Fruit fly (Drosophila melanogaster) whole organism, prepupa: ENCODE results near the gene Nup98-96.
A peak's percentile ranks its signal among the peaks of the same experiment; 100 is the strongest.

Source experiments
- Blimp-1 ChIP-seq: fragments of 200-800 bp; sonication (Bioruptor generic); optimal IDR thresholded peaks from 3 replicates; lab custom pipeline; 2017; ENCODE audit warnings: missing biosample characterization, missing genetic modification characterization, mild to moderate bottlenecking, moderate library complexity, missing genetic modification reagents
- CG10631 ChIP-seq: fragments of 200-800 bp; sonication (Bioruptor generic); optimal IDR thresholded peaks from 2 replicates; lab custom pipeline; 2016; ENCODE audit warnings: missing biosample characterization, missing genetic modification characterization
- CG11294 ChIP-seq: fragments of 200-800 bp; sonication (Bioruptor generic); IDR thresholded peaks from 2 replicates; pipeline ENCODE4 v1.3.6; 2022; ENCODE audit warnings: missing biosample characterization, missing genetic modification characterization
- CG15336 ChIP-seq: fragments of 200-800 bp; sonication (Bioruptor generic); IDR thresholded peaks from 2 replicates; pipeline ENCODE4 v1.3.6; 2022; ENCODE audit warnings: missing biosample characterization, missing genetic modification characterization
- CG1621 ChIP-seq: fragments of 200-800 bp; sonication (Bioruptor generic); optimal IDR thresholded peaks from 3 replicates; lab custom pipeline; 2018; ENCODE audit warnings: missing biosample characterization, mild to moderate bottlenecking, missing genetic modification characterization
- CG31627 ChIP-seq: fragments of 200-800 bp; sonication (Bioruptor generic); optimal IDR thresholded peaks from 3 replicates; lab custom pipeline; 2016; ENCODE audit warnings: missing biosample characterization, missing genetic modification characterization
- CG32006 ChIP-seq: fragments of 200-800 bp; sonication (Bioruptor generic); optimal IDR thresholded peaks from 3 replicates; lab custom pipeline; 2017; ENCODE audit warnings: missing biosample characterization, mild to moderate bottlenecking, missing genetic modification characterization
- CG34406 ChIP-seq: fragments of 200-800 bp; sonication (Bioruptor generic); optimal IDR thresholded peaks from 3 replicates; lab custom pipeline; 2016; ENCODE audit warnings: missing biosample characterization, missing genetic modification characterization
- CG4318 ChIP-seq: fragments of 200-800 bp; sonication (Bioruptor generic); optimal IDR thresholded peaks from 3 replicates; lab custom pipeline; 2017; ENCODE audit warnings: missing biosample characterization, mild to moderate bottlenecking, missing genetic modification characterization
- CG6163 ChIP-seq: fragments of 200-800 bp; sonication (Bioruptor generic); IDR thresholded peaks from 3 replicates; pipeline ENCODE4 v1.3.6; 2022; ENCODE audit warnings: missing biosample characterization, missing genetic modification characterization
- CG6276 ChIP-seq: fragments of 200-800 bp; sonication (Bioruptor generic); optimal IDR thresholded peaks from 2 replicates; lab custom pipeline; 2017; ENCODE audit warnings: missing biosample characterization, mild to moderate bottlenecking, missing genetic modification characterization
- CG6792 ChIP-seq: fragments of 200-800 bp; sonication (Bioruptor generic); optimal IDR thresholded peaks from 3 replicates; lab custom pipeline; 2016; ENCODE audit warnings: missing biosample characterization, missing genetic modification characterization
- CG6808 ChIP-seq: fragments of 200-800 bp; sonication (Bioruptor generic); optimal IDR thresholded peaks from 3 replicates; lab custom pipeline; 2017; ENCODE audit warnings: missing biosample characterization, missing genetic modification characterization, mild to moderate bottlenecking, moderate library complexity, missing genetic modification reagents
- CG6854 ChIP-seq: fragments of 200-800 bp; sonication (Bioruptor generic); optimal IDR thresholded peaks from 2 replicates; lab custom pipeline; 2017; ENCODE audit warnings: missing biosample characterization, mild to moderate bottlenecking, missing genetic modification characterization
- CG7368 ChIP-seq: fragments of 200-800 bp; sonication (Bioruptor generic); optimal IDR thresholded peaks from 3 replicates; lab custom pipeline; 2016; ENCODE audit warnings: missing biosample characterization, missing genetic modification characterization
- CG8119 ChIP-seq: fragments of 200-800 bp; sonication (Bioruptor generic); IDR thresholded peaks from 3 replicates; pipeline ENCODE4 v1.3.6; 2022; ENCODE audit warnings: missing biosample characterization, missing genetic modification characterization
- Eip78C ChIP-seq: fragments of 200-800 bp; sonication (Bioruptor generic); peaks from one replicate; lab custom pipeline; 2016; ENCODE audit warnings: missing biosample characterization, missing genetic modification characterization
- Eip93F ChIP-seq: fragments of 200-800 bp; sonication (Bioruptor generic); optimal IDR thresholded peaks from 2 replicates; lab custom pipeline; 2016; ENCODE audit warnings: missing biosample characterization, mild to moderate bottlenecking, missing genetic modification characterization
- Ets21C ChIP-seq: fragments of 200-800 bp; sonication (Bioruptor generic); optimal IDR thresholded peaks from 3 replicates; lab custom pipeline; 2016; ENCODE audit warnings: missing biosample characterization, missing genetic modification characterization
- Ets96B ChIP-seq: fragments of 200-800 bp; optimal IDR thresholded peaks from 2 replicates; lab custom pipeline; 2019; ENCODE audit warnings: missing biosample characterization, mild to moderate bottlenecking, missing genetic modification characterization, moderate library complexity
- Gug ChIP-seq: fragments of 200-800 bp; sonication (Bioruptor generic); IDR thresholded peaks from 2 replicates; pipeline ENCODE4 v1.3.6; 2022; ENCODE audit warnings: missing biosample characterization, missing genetic modification characterization
- Hr38 ChIP-seq: sonication (Bioruptor generic); optimal IDR thresholded peaks from 2 replicates; lab custom pipeline; 2016; ENCODE audit warnings: missing biosample characterization, missing genetic modification characterization
- Hr39 ChIP-seq: fragments of 200-800 bp; sonication (Bioruptor generic); optimal IDR thresholded peaks from 2 replicates; lab custom pipeline; 2016; ENCODE audit warnings: missing biosample characterization, missing genetic modification characterization
- Hr4 ChIP-seq: fragments of 200-800 bp; sonication (Bioruptor generic); optimal IDR thresholded peaks from 3 replicates; lab custom pipeline; 2016; ENCODE audit warnings: missing biosample characterization, missing genetic modification characterization
- Lpt ChIP-seq: fragments of 200-800 bp; sonication (Bioruptor generic); optimal IDR thresholded peaks from 3 replicates; lab custom pipeline; 2016; ENCODE audit warnings: missing biosample characterization, missing genetic modification characterization
- Met ChIP-seq: fragments of 200-800 bp; sonication (Bioruptor generic); optimal IDR thresholded peaks from 3 replicates; lab custom pipeline; 2016; ENCODE audit warnings: missing biosample characterization, missing genetic modification characterization
- OdsH ChIP-seq: fragments of 200-800 bp; sonication (Bioruptor generic); optimal IDR thresholded peaks from 3 replicates; lab custom pipeline; 2016; ENCODE audit warnings: missing biosample characterization, missing genetic modification characterization
- Smox ChIP-seq: fragments of 200-800 bp; sonication (Bioruptor generic); optimal IDR thresholded peaks from 3 replicates; lab custom pipeline; 2016; ENCODE audit warnings: missing biosample characterization, missing genetic modification characterization
- Sox102F ChIP-seq: fragments of 200-800 bp; sonication (Bioruptor generic); optimal IDR thresholded peaks from 2 replicates; lab custom pipeline; 2016; ENCODE audit warnings: missing biosample characterization, mild to moderate bottlenecking, missing genetic modification characterization
- Sox14 ChIP-seq: fragments of 200-800 bp; sonication (Bioruptor generic); optimal IDR thresholded peaks from 3 replicates; lab custom pipeline; 2016; ENCODE audit warnings: missing biosample characterization, missing genetic modification characterization
- achi ChIP-seq: fragments of 200-800 bp; sonication (Bioruptor generic); optimal IDR thresholded peaks from 3 replicates; lab custom pipeline; 2016; ENCODE audit warnings: missing biosample characterization, missing genetic modification characterization
- cyc ChIP-seq: fragments of 200-800 bp; sonication (Bioruptor generic); optimal IDR thresholded peaks from 3 replicates; lab custom pipeline; 2016; ENCODE audit warnings: missing biosample characterization, missing genetic modification characterization
- dac ChIP-seq: fragments of 200-800 bp; sonication (Bioruptor generic); optimal IDR thresholded peaks from 2 replicates; lab custom pipeline; 2017; ENCODE audit warnings: missing biosample characterization, mild to moderate bottlenecking, missing genetic modification characterization
- dsx ChIP-seq: fragments of 200-800 bp; optimal IDR thresholded peaks from 3 replicates; lab custom pipeline; 2019; ENCODE audit warnings: missing biosample characterization, mild to moderate bottlenecking, missing genetic modification characterization, moderate library complexity; ENCODE audit not compliant: poor library complexity, severe bottlenecking
- eg ChIP-seq: fragments of 200-800 bp; sonication (Bioruptor generic); IDR thresholded peaks from 3 replicates; pipeline ENCODE4 v1.3.6; 2022; ENCODE audit warnings: missing biosample characterization, missing genetic modification characterization
- esn ChIP-seq: fragments of 200-800 bp; sonication (Bioruptor generic); optimal IDR thresholded peaks from 2 replicates; lab custom pipeline; 2016; ENCODE audit warnings: missing biosample characterization, mild to moderate bottlenecking, missing genetic modification characterization, moderate library complexity
- fd59A ChIP-seq: fragments of 200-800 bp; sonication (Bioruptor generic); optimal IDR thresholded peaks from 2 replicates; lab custom pipeline; 2017; ENCODE audit warnings: missing biosample characterization, mild to moderate bottlenecking, missing genetic modification characterization, missing genetic modification reagents
- fd85E ChIP-seq: fragments of 200-800 bp; sonication (Bioruptor generic); optimal IDR thresholded peaks from 3 replicates; lab custom pipeline; 2016; ENCODE audit warnings: missing biosample characterization, missing genetic modification characterization
- net ChIP-seq: fragments of 200-800 bp; sonication (Bioruptor generic); optimal IDR thresholded peaks from 3 replicates; lab custom pipeline; 2016; ENCODE audit warnings: missing biosample characterization, missing genetic modification characterization
- salr ChIP-seq, 2 experiments: fragments of 200-800 bp; sonication (Bioruptor generic); optimal IDR thresholded peaks; 3 replicates each; lab custom pipeline; 2016 to 2018; ENCODE audit warnings: missing biosample characterization in 2 of 2, missing genetic modification characterization in 2 of 2, mild to moderate bottlenecking in 1 of 2
- spab ChIP-seq: fragments of 200-800 bp; sonication (Bioruptor generic); optimal IDR thresholded peaks from 2 replicates; lab custom pipeline; 2017; ENCODE audit warnings: missing biosample characterization, mild to moderate bottlenecking, missing genetic modification characterization, missing genetic modification reagents
- ss ChIP-seq, 2 experiments: fragments of 200-800 bp; sonication (Bioruptor generic); optimal IDR thresholded peaks; 2 replicates in 1 of 2; 3 replicates in 1 of 2; lab custom pipeline; 2017 to 2018; ENCODE audit warnings: mild to moderate bottlenecking in 2 of 2, missing biosample characterization in 2 of 2, missing genetic modification characterization in 2 of 2, moderate library complexity in 1 of 2
- svp ChIP-seq: fragments of 200-800 bp; sonication (Bioruptor generic); peaks from one replicate; lab custom pipeline; 2016; ENCODE audit warnings: missing biosample characterization, missing genetic modification characterization
- topi ChIP-seq: fragments of 200-800 bp; sonication (Bioruptor generic); optimal IDR thresholded peaks from 3 replicates; lab custom pipeline; 2016; ENCODE audit warnings: missing biosample characterization, missing genetic modification characterization
- vri ChIP-seq: fragments of 200-800 bp; sonication (Bioruptor generic); optimal IDR thresholded peaks from 3 replicates; lab custom pipeline; 2016; ENCODE audit warnings: missing biosample characterization, mild to moderate bottlenecking, missing genetic modification characterization

Gene Nup98-96

DNA sequence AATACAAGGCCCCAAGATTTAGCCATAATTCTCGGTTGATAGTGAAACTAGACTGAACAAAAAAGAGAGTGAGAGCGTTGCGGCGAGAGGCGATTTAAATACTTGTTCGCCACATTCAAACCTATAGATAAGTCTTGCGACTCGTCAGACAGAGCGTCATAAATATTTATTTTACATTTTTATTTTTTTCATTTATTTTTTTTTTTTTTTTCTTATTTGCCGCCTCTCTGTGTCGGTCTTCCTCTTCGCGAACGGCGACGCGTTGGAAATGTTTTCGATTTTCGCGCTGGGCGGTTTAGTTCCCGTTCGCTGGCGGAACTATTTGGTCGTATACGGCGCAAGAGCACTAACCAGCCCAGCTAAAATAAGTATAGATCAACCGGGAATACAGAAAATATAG is 53.3 kb downstream of the Nup98-96 start (continued):
- TF ChIP-seq spab (peak; percentile 6), Hr38 (GFP tag; lab: Kevin White, UChicago) (no peak), CG7368 (GFP tag; lab: Kevin White, UChicago) (no peak), ss (GFP tag; optimal IDR thresholded peaks at IDR 0.05; lab: Kevin White, UChicago) (peak; percentile 60 to 77), salr (GFP tag; optimal IDR thresholded peaks at IDR 0.05; lab: Kevin White, UChicago) (no peak), Ets21C (GFP tag; lab: Kevin White, UChicago) (no peak)
- TF ChIP-seq, all 60 proteins: peak for 24

DNA sequence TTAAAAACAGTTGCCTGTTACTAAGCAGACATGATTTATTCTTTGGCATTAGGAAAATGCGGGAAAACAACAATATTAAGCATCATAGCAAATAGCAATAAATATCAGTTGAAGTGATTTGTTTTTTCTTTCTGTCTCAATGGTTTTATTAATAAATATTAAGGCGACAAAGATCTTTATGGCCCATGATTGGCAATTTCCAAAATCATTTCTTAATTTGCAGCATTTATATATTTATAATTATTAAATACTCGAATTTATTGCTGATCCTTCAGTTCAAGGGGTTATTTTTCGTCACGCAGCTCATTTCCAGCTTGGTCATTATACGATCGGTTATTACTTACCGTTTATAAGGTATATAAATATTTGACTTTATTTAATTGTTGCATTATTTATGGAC is 53.8 kb downstream of the Nup98-96 start:
- TF ChIP-seq dac (GFP tag; lab: Kevin White, UChicago) (no peak), Sox14 (GFP tag; lab: Kevin White, UChicago) (no peak), Eip78C (GFP tag; lab: Kevin White, UChicago) (no peak), CG1621 (tag; lab: Kevin White, UChicago) (no peak), Hr39 (GFP tag; lab: Kevin White, UChicago) (no peak), Smox (GFP tag; lab: Kevin White, UChicago) (no peak), Gug (GFP tag; lab: Robert Waterston, UW) (no peak), CG6854 (GFP tag; lab: Kevin White, UChicago) (no peak), CG15336 (no peak), CG32006 (GFP tag; lab: Kevin White, UChicago) (no peak), CG34406 (no peak), cyc (GFP tag; lab: Kevin White, UChicago) (no peak)

dm6 chr3R:23726740-23727139 is 54.7 kb downstream of the Nup98-96 start:
- peak; percentile 70 for TF ChIP-seq CG11294 (GFP tag; lab: Robert Waterston, UW)
- TF ChIP-seq salr (GFP tag; optimal IDR thresholded peaks at IDR 0.05; lab: Kevin White, UChicago): peak in 1 of 2 experiments; percentile 70
- peak; percentile 81 for TF ChIP-seq Gug (GFP tag; lab: Robert Waterston, UW)
- peak; percentile 16 for TF ChIP-seq CG1621 (tag; lab: Kevin White, UChicago)
- peak; percentile 47 for TF ChIP-seq Lpt (GFP tag; lab: Kevin White, UChicago)
- TF ChIP-seq vri (GFP tag; lab: Kevin White, UChicago): peak; percentile 50
- peak; percentile 20 for TF ChIP-seq fd85E (GFP tag; lab: Kevin White, UChicago)
- no peak for TF ChIP-seq CG6854 (GFP tag; lab: Kevin White, UChicago)
- TF ChIP-seq CG8119 (GFP tag; lab: Robert Waterston, UW): peak; percentile 82
- TF ChIP-seq Hr4 (GFP tag; lab: Kevin White, UChicago): peak; percentile 80
- peak; percentile 52 for TF ChIP-seq cyc (GFP tag; lab: Kevin White, UChicago)
- peak; percentile 46 for TF ChIP-seq CG7368 (GFP tag; lab: Kevin White, UChicago)
- TF ChIP-seq CG6792 (GFP tag; lab: Kevin White, UChicago): peak; percentile 61
- peak; percentile 69 for TF ChIP-seq achi (GFP tag; lab: Kevin White, UChicago)
- TF ChIP-seq CG4318 (GFP tag; lab: Kevin White, UChicago): peak; percentile 33
- TF ChIP-seq Hr39 (GFP tag; lab: Kevin White, UChicago): peak; percentile 65
- TF ChIP-seq dac (GFP tag; lab: Kevin White, UChicago): peak; percentile 8
- TF ChIP-seq CG10631 (GFP tag; lab: Kevin White, UChicago): peak; percentile 60
- TF ChIP-seq Eip78C (GFP tag; lab: Kevin White, UChicago): peak; percentile 93
- peak; percentile 61 for TF ChIP-seq CG6808 (GFP tag; lab: Kevin White, UChicago)
- TF ChIP-seq Hr38 (GFP tag; lab: Kevin White, UChicago): no peak
- peak; percentile 61 for TF ChIP-seq CG34406
- TF ChIP-seq CG6276: peak; percentile 75
- TF ChIP-seq topi (GFP tag; lab: Kevin White, UChicago): peak; percentile 62
- peak; percentile 65 for TF ChIP-seq Smox (GFP tag; lab: Kevin White, UChicago)
- peak; percentile 58 for TF ChIP-seq CG31627
- TF ChIP-seq Blimp-1 (GFP tag; lab: Kevin White, UChicago): no peak
- TF ChIP-seq ss (GFP tag; optimal IDR thresholded peaks at IDR 0.05; lab: Kevin White, UChicago): peak in 1 of 2 experiments; percentile 49
- peak; percentile 84 for TF ChIP-seq svp
- no peak for TF ChIP-seq Eip93F (GFP tag; lab: Kevin White, UChicago)
- peak; percentile 86 for TF ChIP-seq eg
- TF ChIP-seq net (GFP tag; lab: Kevin White, UChicago): peak; percentile 79
- TF ChIP-seq OdsH (GFP tag; lab: Kevin White, UChicago): peak; percentile 76
- TF ChIP-seq esn: peak; percentile 78
- TF ChIP-seq Sox102F (GFP tag; lab: Kevin White, UChicago): peak; percentile 69
- peak; percentile 66 for TF ChIP-seq Sox14 (GFP tag; lab: Kevin White, UChicago)
- TF ChIP-seq CG6163: peak; percentile 78
- TF ChIP-seq dsx: peak; percentile 47
- peak; percentile 23 for TF ChIP-seq spab
- peak; percentile 68 for TF ChIP-seq Met (GFP tag; lab: Kevin White, UChicago)
- peak; percentile 20 for TF ChIP-seq fd59A (GFP tag; lab: Kevin White, UChicago)
- peak; percentile 29 for TF ChIP-seq Ets21C (GFP tag; lab: Kevin White, UChicago)
- peak; percentile 62 for TF ChIP-seq Ets96B (tag; lab: Kevin White, UChicago)
